Worm (Caenorhabditis elegans): ENCODE results near the gene sas-6.

- TF ChIP-seq K09A11.1 (tag; optimal IDR thresholded peaks at IDR 0.05; ENCODE audit: insufficient read depth), result no peak
- no peak for TF ChIP-seq pag-3 (tag; optimal IDR thresholded peaks at IDR 0.05; ENCODE audit: borderline replicate concordance)
- TF ChIP-seq ama-1 (optimal IDR thresholded peaks at IDR 0.05), result no peak
- TF ChIP-seq unc-42 (tag; optimal IDR thresholded peaks at IDR 0.05), result no peak
- TF ChIP-seq sox-4 (tag; optimal IDR thresholded peaks at IDR 0.05), result no peak
- no peak for TF ChIP-seq unc-55 (GFP tag; optimal IDR thresholded peaks at IDR 0.05)
- TF ChIP-seq ztf-16 (tag; optimal IDR thresholded peaks at IDR 0.05), result no peak
- TF ChIP-seq ttx-3 (tag; optimal IDR thresholded peaks at IDR 0.05), result no peak
- TF ChIP-seq madf-2 (tag; optimal IDR thresholded peaks at IDR 0.05), result no peak
- no peak for TF ChIP-seq rnt-1 (tag; optimal IDR thresholded peaks at IDR 0.05)
These were observed 38.5 kb downstream of the sas-6 start, which contains the start of gene sorb-1 for ce11 chrIV:13750033-13750432.

Measured in whole organism, late embryonic.